Fruit fly (Drosophila melanogaster) whole organism, pupa: ENCODE data around the gene dsd.

ENCODE experiments used
- CG32121 ChIP-seq: fragments of 200-800 bp; sonication (Bioruptor generic); IDR thresholded peaks from 2 replicates; pipeline ENCODE4 v1.3.6; 2022; ENCODE audit warnings: missing biosample characterization, missing genetic modification characterization
- CG34367 ChIP-seq: fragments of 200-800 bp; sonication (Bioruptor generic); optimal IDR thresholded peaks from 2 replicates; lab custom pipeline; 2018; ENCODE audit warnings: missing biosample characterization, mild to moderate bottlenecking, missing genetic modification characterization
- Snoo ChIP-seq: fragments of 200-800 bp; sonication (Bioruptor generic); optimal IDR thresholded peaks from 3 replicates; lab custom pipeline; 2017; ENCODE audit warnings: missing biosample characterization, mild to moderate bottlenecking, missing genetic modification characterization, inconsistent platforms
- rn ChIP-seq: fragments of 200-800 bp; sonication (Bioruptor generic); IDR thresholded peaks from 2 replicates; pipeline ENCODE4 v1.3.6; 2022; ENCODE audit warnings: missing biosample characterization, missing genetic modification characterization

- no peak for TF ChIP-seq Snoo (tag; lab: Kevin White, UChicago)
- no peak for TF ChIP-seq CG32121 (GFP tag; lab: Robert Waterston, UW)
- TF ChIP-seq rn: no peak
- TF ChIP-seq CG34367 (tag; lab: Kevin White, UChicago): no peak
Observed at dm6 chr3R:27608536-27608935, 1.3 kb upstream of the dsd start.
